Fruit fly (Drosophila melanogaster) whole organism, embryonic: ENCODE measurements around the gene soti.

Experiments used
- BEAF-32 ChIP-seq: fragments of 200-800 bp; sonication (Bioruptor generic); optimal IDR thresholded peaks from 3 replicates; lab custom pipeline; 2017; ENCODE audit warnings: missing biosample characterization, missing genetic modification characterization, mild to moderate bottlenecking, moderate library complexity, missing genetic modification reagents
- CG10209 ChIP-seq: fragments of 200-800 bp; sonication (Bioruptor generic); optimal IDR thresholded peaks from 3 replicates; lab custom pipeline; 2017; ENCODE audit warnings: missing biosample characterization, mild to moderate bottlenecking, missing genetic modification characterization, missing genetic modification reagents
- CG1233 ChIP-seq: fragments of 200-800 bp; sonication (Bioruptor generic); optimal IDR thresholded peaks from 4 replicates; lab custom pipeline; 2018; ENCODE audit warnings: missing biosample characterization, mild to moderate bottlenecking, missing genetic modification characterization
- CG12659 ChIP-seq: fragments of 200-800 bp; sonication (Bioruptor generic); optimal IDR thresholded peaks from 3 replicates; lab custom pipeline; 2017; ENCODE audit warnings: mild to moderate bottlenecking, missing biosample characterization, missing genetic modification reagents, missing genetic modification characterization
- CG14050 ChIP-seq: fragments of 200-800 bp; sonication (Bioruptor generic); IDR thresholded peaks from 3 replicates; pipeline ENCODE4 v1.3.6; 2022; ENCODE audit warnings: missing biosample characterization, missing genetic modification characterization
- CG17568 ChIP-seq: fragments of 200-800 bp; sonication (Bioruptor generic); optimal IDR thresholded peaks from 2 replicates; lab custom pipeline; 2018; ENCODE audit warnings: missing biosample characterization, mild to moderate bottlenecking, missing genetic modification characterization, moderate library complexity
- CG18262 ChIP-seq: fragments of 200-800 bp; optimal IDR thresholded peaks from 3 replicates; lab custom pipeline; 2019; ENCODE audit warnings: missing biosample characterization, mild to moderate bottlenecking, missing genetic modification characterization, moderate library complexity
- CG18619 ChIP-seq: fragments of 200-800 bp; sonication (Bioruptor generic); optimal IDR thresholded peaks from 3 replicates; lab custom pipeline; 2017; ENCODE audit warnings: missing biosample characterization, mild to moderate bottlenecking, missing genetic modification characterization
- CG2202 ChIP-seq: fragments of 200-800 bp; sonication (Bioruptor generic); optimal IDR thresholded peaks from 2 replicates; lab custom pipeline; 2018; ENCODE audit warnings: missing biosample characterization, mild to moderate bottlenecking, missing genetic modification characterization
- CG2712 ChIP-seq: fragments of 200-800 bp; optimal IDR thresholded peaks from 3 replicates; lab custom pipeline; 2019; ENCODE audit warnings: missing biosample characterization, mild to moderate bottlenecking, missing genetic modification characterization, moderate library complexity
- CG30431 ChIP-seq: fragments of 200-800 bp; sonication (Bioruptor generic); optimal IDR thresholded peaks from 2 replicates; lab custom pipeline; 2017; ENCODE audit warnings: missing biosample characterization, missing genetic modification characterization
- CG33557 ChIP-seq: fragments of 200-800 bp; sonication (Bioruptor generic); optimal IDR thresholded peaks from 2 replicates; lab custom pipeline; 2019; ENCODE audit warnings: missing biosample characterization, mild to moderate bottlenecking, missing genetic modification characterization, moderate library complexity
- CG3995 ChIP-seq: fragments of 200-800 bp; sonication (Bioruptor generic); optimal IDR thresholded peaks from 3 replicates; lab custom pipeline; 2016; ENCODE audit warnings: missing biosample characterization, missing genetic modification characterization
- CG43689 ChIP-seq: fragments of 200-800 bp; sonication (Bioruptor generic); IDR thresholded peaks from 2 replicates; pipeline ENCODE4 v1.3.6; 2022; ENCODE audit warnings: missing biosample characterization, missing genetic modification characterization
- CG6813 ChIP-seq: fragments of 200-800 bp; sonication (Bioruptor generic); optimal IDR thresholded peaks from 2 replicates; lab custom pipeline; 2017; ENCODE audit warnings: missing biosample characterization, missing genetic modification characterization, mild to moderate bottlenecking, moderate library complexity, missing genetic modification reagents
- CG8765 ChIP-seq: fragments of 200-800 bp; sonication (Bioruptor generic); IDR thresholded peaks from 2 replicates; pipeline ENCODE4 v1.3.6; 2022; ENCODE audit warnings: missing biosample characterization, missing genetic modification characterization
- CTCF ChIP-seq: fragments of 200-800 bp; sonication (Bioruptor generic); optimal IDR thresholded peaks from 2 replicates; lab custom pipeline; 2017; ENCODE audit warnings: missing biosample characterization, mild to moderate bottlenecking, missing genetic modification characterization, moderate library complexity
- D19B ChIP-seq: fragments of 200-800 bp; sonication (Bioruptor generic); optimal IDR thresholded peaks from 2 replicates; lab custom pipeline; 2017; ENCODE audit warnings: missing biosample characterization, mild to moderate bottlenecking, missing genetic modification characterization
- Fer3 ChIP-seq: fragments of 200-800 bp; sonication (Bioruptor generic); optimal IDR thresholded peaks from 2 replicates; lab custom pipeline; 2018; ENCODE audit warnings: missing biosample characterization, mild to moderate bottlenecking, missing genetic modification characterization, moderate library complexity
- GATAe ChIP-seq: fragments of 200-800 bp; sonication (Bioruptor generic); conservative IDR thresholded peaks from 2 replicates; pipeline ENCODE4 v1.3.6; 2022; ENCODE audit warnings: missing biosample characterization, missing genetic modification characterization
- Gsc ChIP-seq: fragments of 200-800 bp; sonication (Bioruptor generic); IDR thresholded peaks from 2 replicates; pipeline ENCODE4 v1.3.6; 2022; ENCODE audit warnings: missing biosample characterization, missing genetic modification characterization
- HLHmδ ChIP-seq: fragments of 200-800 bp; sonication (Bioruptor generic); optimal IDR thresholded peaks from 2 replicates; lab custom pipeline; 2018; ENCODE audit warnings: missing biosample characterization, mild to moderate bottlenecking, missing genetic modification characterization, moderate library complexity
- Lim3 ChIP-seq: fragments of 200-800 bp; sonication (Bioruptor generic); IDR thresholded peaks from 2 replicates; pipeline ENCODE4 v1.3.6; 2022; ENCODE audit warnings: missing biosample characterization, missing genetic modification characterization
- Max ChIP-seq: fragments of 200-800 bp; sonication (Bioruptor generic); optimal IDR thresholded peaks from 2 replicates; lab custom pipeline; 2016; ENCODE audit warnings: missing biosample characterization, mild to moderate bottlenecking, missing genetic modification characterization
- Nf-YA ChIP-seq: fragments of 200-800 bp; sonication (Bioruptor generic); IDR thresholded peaks from 2 replicates; pipeline ENCODE4 v1.3.6; 2022; ENCODE audit warnings: missing biosample characterization, missing genetic modification characterization
- NfI ChIP-seq: fragments of 200-800 bp; sonication (Bioruptor generic); optimal IDR thresholded peaks from 3 replicates; lab custom pipeline; 2018; ENCODE audit warnings: missing biosample characterization, mild to moderate bottlenecking, missing genetic modification characterization, moderate library complexity
- Side ChIP-seq: fragments of 200-800 bp; sonication (Bioruptor generic); optimal IDR thresholded peaks from 2 replicates; lab custom pipeline; 2016; ENCODE audit warnings: missing biosample characterization, missing genetic modification characterization
- Sox100B ChIP-seq: fragments of 200-800 bp; sonication (Bioruptor generic); optimal IDR thresholded peaks from 3 replicates; lab custom pipeline; 2018; ENCODE audit warnings: missing biosample characterization, mild to moderate bottlenecking, missing genetic modification characterization
- Stat92E ChIP-seq, 3 experiments: fragments of >200 bp in 2 of 3; fragments of 200-800 bp in 1 of 3; sonication (Bioruptor generic) in 1 of 3; optimal IDR thresholded peaks; 2 replicates each; lab custom pipeline; 2017 to 2019; ENCODE audit warnings: missing biosample characterization in 3 of 3, missing genetic modification characterization in 3 of 3, mild to moderate bottlenecking in 1 of 3, moderate library complexity in 1 of 3
- Vsx1 ChIP-seq: fragments of 200-800 bp; sonication (Bioruptor generic); optimal IDR thresholded peaks from 2 replicates; lab custom pipeline; 2017; ENCODE audit warnings: missing biosample characterization, mild to moderate bottlenecking, missing genetic modification characterization, missing genetic modification reagents
- ash1 ChIP-seq: fragments of 200-800 bp; sonication (Bioruptor generic); optimal IDR thresholded peaks from 2 replicates; lab custom pipeline; 2018; ENCODE audit warnings: missing biosample characterization, mild to moderate bottlenecking, missing genetic modification characterization
- az2 ChIP-seq: fragments of 200-800 bp; sonication (Bioruptor generic); optimal IDR thresholded peaks from 3 replicates; lab custom pipeline; 2016; ENCODE audit warnings: missing biosample characterization, missing genetic modification characterization
- bowl ChIP-seq: fragments of 200-800 bp; sonication (Bioruptor generic); IDR thresholded peaks from 2 replicates; pipeline ENCODE4 v1.3.6; 2022; ENCODE audit warnings: missing biosample characterization, missing genetic modification characterization
- cad ChIP-seq: fragments of >200 bp; optimal IDR thresholded peaks from 2 replicates; lab custom pipeline; 2017; ENCODE audit warnings: missing biosample characterization, missing genetic modification characterization
- chn ChIP-seq: fragments of 200-800 bp; sonication (Bioruptor generic); optimal IDR thresholded peaks from 2 replicates; lab custom pipeline; 2016; ENCODE audit warnings: missing biosample characterization, missing genetic modification characterization
- crp ChIP-seq, 2 experiments: fragments of 200-800 bp; sonication (Bioruptor generic); optimal IDR thresholded peaks; 2 replicates in 1 of 2; 3 replicates in 1 of 2; lab custom pipeline; 2017; ENCODE audit warnings: missing biosample characterization in 2 of 2, missing genetic modification characterization in 2 of 2, mild to moderate bottlenecking in 1 of 2, moderate library complexity in 1 of 2
- exex ChIP-seq: fragments of 200-800 bp; sonication (Bioruptor generic); optimal IDR thresholded peaks from 4 replicates; lab custom pipeline; 2018; ENCODE audit warnings: missing biosample characterization, mild to moderate bottlenecking, missing genetic modification characterization, moderate library complexity
- fd102C ChIP-seq: fragments of 200-800 bp; sonication (Bioruptor generic); optimal IDR thresholded peaks from 2 replicates; lab custom pipeline; 2018; ENCODE audit warnings: missing biosample characterization, mild to moderate bottlenecking, missing genetic modification characterization, moderate library complexity
- klu ChIP-seq: fragments of 200-800 bp; sonication (Bioruptor generic); IDR thresholded peaks from 2 replicates; pipeline ENCODE4 v1.3.6; 2022; ENCODE audit warnings: missing biosample characterization, missing genetic modification characterization
- org-1 ChIP-seq: fragments of 200-800 bp; sonication (Bioruptor generic); optimal IDR thresholded peaks from 2 replicates; lab custom pipeline; 2017; ENCODE audit warnings: missing biosample characterization, missing genetic modification characterization
- pb ChIP-seq: fragments of 200-800 bp; sonication (Bioruptor generic); optimal IDR thresholded peaks from 3 replicates; lab custom pipeline; 2016; ENCODE audit warnings: missing biosample characterization, missing genetic modification characterization
- peb ChIP-seq: fragments of 200-800 bp; sonication (Bioruptor generic); IDR thresholded peaks from 2 replicates; pipeline ENCODE4 v1.3.6; 2022; ENCODE audit warnings: missing biosample characterization, missing genetic modification characterization
- prd ChIP-seq, 3 experiments: fragments of >200 bp in 2 of 3; fragments of 200-800 bp in 1 of 3; sonication (Bioruptor generic) in 1 of 3; optimal IDR thresholded peaks in 2 of 3; IDR thresholded peaks in 1 of 3; 2 replicates in 2 of 3; 3 replicates in 1 of 3; pipeline versions ENCODE4 v1.3.6 to Lab custom; 2017 to 2022; ENCODE audit warnings: missing biosample characterization in 1 of 3, missing genetic modification characterization in 1 of 3
- rib ChIP-seq: fragments of 200-800 bp; sonication (Bioruptor generic); IDR thresholded peaks from 2 replicates; pipeline ENCODE4 v1.3.6; 2022; ENCODE audit warnings: missing biosample characterization, missing genetic modification characterization
- sens ChIP-seq: fragments of 200-800 bp; sonication (Bioruptor generic); peaks from one replicate; lab custom pipeline; 2016; ENCODE audit warnings: missing biosample characterization, missing genetic modification characterization
- sob ChIP-seq: fragments of 200-800 bp; sonication (Bioruptor generic); IDR thresholded peaks from 2 replicates; pipeline ENCODE4 v1.3.6; 2022; ENCODE audit warnings: missing biosample characterization, missing genetic modification characterization
- stc ChIP-seq: fragments of 200-800 bp; sonication (Bioruptor generic); IDR thresholded peaks from 2 replicates; pipeline ENCODE4 v1.3.6; 2022; ENCODE audit warnings: missing biosample characterization, missing genetic modification characterization
- stwl ChIP-seq: fragments of 200-800 bp; sonication (Bioruptor generic); optimal IDR thresholded peaks from 3 replicates; lab custom pipeline; 2018; ENCODE audit warnings: missing biosample characterization, mild to moderate bottlenecking, missing genetic modification characterization, moderate library complexity
- twi ChIP-seq: fragments of 200-800 bp; optimal IDR thresholded peaks from 2 replicates; lab custom pipeline; 2019; ENCODE audit warnings: missing biosample characterization, mild to moderate bottlenecking, missing genetic modification characterization, moderate library complexity
- wdn ChIP-seq: fragments of 200-800 bp; sonication (Bioruptor generic); IDR thresholded peaks from 2 replicates; pipeline ENCODE4 v1.3.6; 2022; ENCODE audit warnings: missing biosample characterization, missing genetic modification characterization
- zfh1 ChIP-seq: fragments of 200-800 bp; sonication (Bioruptor generic); IDR thresholded peaks from 3 replicates; pipeline ENCODE4 v1.3.6; 2022; ENCODE audit warnings: missing biosample characterization, missing genetic modification characterization

Gene soti

DNA sequence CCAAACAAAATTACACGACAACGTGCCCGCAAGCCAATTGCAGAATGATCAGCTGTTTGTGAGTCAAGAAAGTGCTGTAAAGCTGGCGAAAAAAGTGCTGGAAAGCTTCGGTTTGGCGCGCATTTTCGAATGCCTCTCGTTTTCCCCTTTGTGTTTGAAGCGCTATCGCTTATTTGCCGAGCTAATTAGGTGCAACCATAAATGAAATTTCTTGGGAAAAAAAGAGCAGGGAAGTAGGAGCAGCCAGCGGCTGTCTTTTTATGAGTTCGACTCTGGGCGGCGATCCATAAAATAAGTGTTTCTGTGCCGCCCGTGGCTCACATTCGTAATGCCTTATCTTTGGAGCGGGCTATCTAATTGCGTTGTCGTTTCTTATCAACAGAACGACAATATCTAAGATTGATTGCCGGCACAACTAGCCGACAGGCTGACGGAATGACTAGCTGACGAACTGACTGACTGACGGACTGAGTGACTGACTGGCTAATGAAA is 19.7 kb downstream of the soti start, which contains the start of gene Dnaaf5 (continued):
- TF ChIP-seq stc (0 out of 2 replicates have a peak, but pooled peaks have one; percentile 29), NfI (peak; percentile 37), Gsc (GFP tag; lab: Robert Waterston, UW) (no peak), Nf-YA (GFP tag; lab: Robert Waterston, UW) (no peak), rib (GFP tag; lab: Robert Waterston, UW) (no peak), CG30431 (GFP tag; lab: Kevin White, UChicago) (no peak), CG14050 (GFP tag; lab: Robert Waterston, UW) (no peak), exex (tag; lab: Kevin White, UChicago) (peak; percentile 86), CG18619 (GFP tag; lab: Kevin White, UChicago) (no peak), CG17568 (GFP tag; lab: Kevin White, UChicago) (no peak), HLHmδ (GFP tag; lab: Kevin White, UChicago) (no peak), Fer3 (tag; lab: Kevin White, UChicago) (peak; percentile 9), CG43689 (no peak), zfh1 (no peak), sens (GFP tag; lab: Kevin White, UChicago) (peak; percentile 67), pb (GFP tag; lab: Kevin White, UChicago) (peak; percentile 15), CG10209 (GFP tag; lab: Kevin White, UChicago) (peak; percentile 66), Sox100B (GFP tag; lab: Kevin White, UChicago) (no peak), D19B (GFP tag; lab: Kevin White, UChicago) (no peak), bowl (GFP tag; lab: Robert Waterston, UW) (no peak), fd102C (no peak), sob (peak; percentile 31; the same call in 1 of the 2 replicates), chn (no peak), ash1 (GFP tag; lab: Kevin White, UChicago) (no peak), CG6813 (GFP tag; lab: Kevin White, UChicago) (no peak), wdn (no peak), CG1233 (GFP tag; lab: Kevin White, UChicago) (peak; percentile 18), GATAe (GFP tag; lab: Robert Waterston, UW) (peak; percentile 75), Max (no peak), Side (GFP tag; lab: Kevin White, UChicago) (no peak), stwl (tag; lab: Kevin White, UChicago) (peak; percentile 12), cad (GFP tag; lab: Kevin White, UChicago) (peak; percentile 29), CG2712 (tag; lab: Kevin White, UChicago) (peak; percentile 3), Stat92E (GFP tag; optimal IDR thresholded peaks at IDR 0.05; lab: Kevin White, UChicago) (peak in 1 of 3 experiments; percentile 45), BEAF-32 (no peak), CG8765 (GFP tag; lab: Robert Waterston, UW) (no peak), CTCF (peak; percentile 35), prd (optimal IDR thresholded peaks at IDR 0.05; lab: Kevin White, UChicago) (no peak), prd (GFP tag; IDR thresholded peaks at IDR 0.05; lab: Robert Waterston, UW) (no peak), CG18262 (tag; lab: Kevin White, UChicago) (no peak), CG3995 (GFP tag; lab: Kevin White, UChicago) (peak; percentile 17), org-1 (no peak), klu (no peak), Vsx1 (peak; percentile 98), CG2202 (tag; lab: Kevin White, UChicago) (no peak), peb (no peak), twi (tag; lab: Kevin White, UChicago) (no peak), az2 (GFP tag; lab: Kevin White, UChicago) (no peak), crp (GFP tag; optimal IDR thresholded peaks at IDR 0.05; lab: Kevin White, UChicago) (peak in 1 of 2 experiments; percentile 86), Lim3 (GFP tag; lab: Robert Waterston, UW) (peak; percentile 17; the same call in 1 of the 2 replicates), CG12659 (GFP tag; lab: Kevin White, UChicago) (peak; percentile 4), CG33557 (no peak)
